Fruit fly (Drosophila melanogaster): ENCODE results near the gene Cyp304a1.
A peak's percentile ranks its signal among the peaks of the same experiment; 100 is the strongest.

Gene Cyp304a1

DNA sequence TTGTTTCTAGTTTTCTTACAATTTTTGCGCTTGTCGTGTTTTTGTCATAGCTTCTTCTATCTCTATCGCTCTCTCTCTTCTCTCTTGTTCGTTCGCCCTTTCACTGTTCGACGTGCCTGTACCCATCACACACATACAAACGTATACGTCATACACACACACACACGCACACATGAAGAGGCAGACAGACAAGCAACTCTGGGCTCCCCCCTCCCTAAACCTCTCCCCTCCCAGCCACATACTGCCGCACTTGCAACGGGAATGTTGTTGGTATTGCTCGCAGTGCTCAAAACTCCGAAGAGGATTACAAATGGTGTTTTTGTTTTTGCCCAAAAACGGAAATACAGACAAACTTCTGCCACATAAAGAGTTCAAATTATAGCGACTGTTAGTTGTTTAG is 49.4 kb downstream of the Cyp304a1 start (continued):
- TF ChIP-seq H15 (GFP tag; IDR thresholded peaks at IDR 0.05), result 0 out of 3 replicates have a peak, but pooled peaks have one; percentile 24
- no peak for TF ChIP-seq NfI (GFP tag; optimal IDR thresholded peaks at IDR 0.05)
- TF ChIP-seq hkb (optimal IDR thresholded peaks at IDR 0.05), result no peak
- TF ChIP-seq hkb (GFP tag; IDR thresholded peaks at IDR 0.05), result 0 out of 2 replicates have a peak, but pooled peaks have one; percentile 9
- peak; percentile 18; the same call in 1 of the 3 replicates for TF ChIP-seq ci (GFP tag; IDR thresholded peaks at IDR 0.05)
- TF ChIP-seq CG6175 (GFP tag; IDR thresholded peaks at IDR 0.05), result 0 out of 3 replicates have a peak, but pooled peaks have one; percentile 44
- TF ChIP-seq Blimp-1 (GFP tag; optimal IDR thresholded peaks at IDR 0.05), result peak; percentile 48
- TF ChIP-seq chinmo (GFP tag; IDR thresholded peaks at IDR 0.05; ENCODE audit: partially characterized antibody), result peak; percentile 4; the same call in 1 of the 4 replicates
- peak; percentile 25; the same call in 1 of the 3 replicates for TF ChIP-seq gce (GFP tag; IDR thresholded peaks at IDR 0.05)
- TF ChIP-seq rib (GFP tag; IDR thresholded peaks at IDR 0.05), result peak; percentile 48; the same call in 1 of the 2 replicates
- no peak for TF ChIP-seq Dll (GFP tag; IDR thresholded peaks at IDR 0.05; ENCODE audit: partially characterized antibody)
- peak; percentile 90 for TF ChIP-seq cg (GFP tag; optimal IDR thresholded peaks at IDR 0.05)
- peak; percentile 3 for TF ChIP-seq CG17385 (GFP tag; optimal IDR thresholded peaks at IDR 0.05)
- TF ChIP-seq CG8290 (GFP tag; optimal IDR thresholded peaks at IDR 0.05), result no peak
- TF ChIP-seq CG8290 (tag; optimal IDR thresholded peaks at IDR 0.05), result peak in 1 of 2 experiments; percentile 3
- TF ChIP-seq nerfin-1 (tag; optimal IDR thresholded peaks at IDR 0.05), result peak; percentile 58
- peak; percentile 58; the same call in 1 of the 2 replicates for TF ChIP-seq CG32767 (GFP tag; IDR thresholded peaks at IDR 0.05)
- peak; percentile 54 for TF ChIP-seq ash1 (GFP tag; optimal IDR thresholded peaks at IDR 0.05)
- peak; percentile 20; the same call in 1 of the 2 replicates for TF ChIP-seq tna (GFP tag; IDR thresholded peaks at IDR 0.05; ENCODE audit: partially characterized antibody)
- no peak for TF ChIP-seq Hsf (GFP tag; optimal IDR thresholded peaks at IDR 0.05)
- peak; percentile 46 for TF ChIP-seq sens (GFP tag)
- 0 out of 3 replicates have a peak, but pooled peaks have one; percentile 24 for TF ChIP-seq Opbp (GFP tag; IDR thresholded peaks at IDR 0.05; ENCODE audit: partially characterized antibody)
- peak; percentile 95 for TF ChIP-seq crol (GFP tag; IDR thresholded peaks at IDR 0.05)

DNA sequence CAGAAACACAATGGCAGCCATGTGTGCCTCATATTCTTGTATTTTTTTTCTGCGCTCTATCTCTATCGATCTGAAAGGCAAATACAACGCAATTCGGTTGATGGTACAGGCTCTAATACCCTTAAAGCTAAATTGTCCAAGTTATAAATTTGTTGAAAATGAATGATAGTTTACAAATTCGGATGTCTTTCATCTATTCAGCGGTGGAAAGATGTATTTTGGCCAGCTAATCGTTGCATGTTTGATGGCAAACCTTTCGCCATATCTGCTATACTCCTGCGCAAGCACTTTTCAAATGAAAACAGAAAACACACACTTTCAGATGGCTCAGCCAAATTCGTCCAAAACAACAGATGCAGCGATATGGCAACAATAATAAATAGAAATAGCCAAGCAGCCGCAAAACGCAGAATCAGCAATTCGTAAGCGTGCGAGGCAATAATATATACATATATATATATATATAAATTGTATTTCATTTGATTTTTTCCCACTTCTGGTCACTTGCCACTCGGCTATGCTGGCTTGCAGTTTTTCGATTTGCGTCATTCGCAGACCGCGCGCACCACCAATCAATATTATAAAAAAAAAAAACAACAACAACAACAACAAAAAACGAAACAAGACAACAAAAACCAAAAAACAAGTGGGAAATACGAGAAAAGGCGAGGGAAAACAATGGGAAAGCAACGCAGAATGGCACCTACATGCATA is 50.7 kb downstream of the Cyp304a1 start:
- no peak for TF ChIP-seq CG12071 (GFP tag; optimal IDR thresholded peaks at IDR 0.05)
- peak; percentile 13 for TF ChIP-seq cwo (GFP tag; optimal IDR thresholded peaks at IDR 0.05)
- TF ChIP-seq CG12769 (tag; optimal IDR thresholded peaks at IDR 0.05), result peak; percentile 16
- TF ChIP-seq Hr51 (GFP tag; optimal IDR thresholded peaks at IDR 0.05), result peak in 1 of 2 experiments; percentile 30
- no peak for TF ChIP-seq CTCF (GFP tag; optimal IDR thresholded peaks at IDR 0.05)
- peak; percentile 16; the same call in 1 of the 3 replicates for TF ChIP-seq CG14050 (GFP tag; IDR thresholded peaks at IDR 0.05)
- peak; percentile 8 for TF ChIP-seq CG7839 (tag; optimal IDR thresholded peaks at IDR 0.05)
- TF ChIP-seq lab (GFP tag; optimal IDR thresholded peaks at IDR 0.05), result peak; percentile 5
- no peak for TF ChIP-seq CG3065 (GFP tag; optimal IDR thresholded peaks at IDR 0.05)
- 0 out of 2 replicates have a peak, but pooled peaks have one; percentile 33 for TF ChIP-seq ara (GFP tag; IDR thresholded peaks at IDR 0.05)
- TF ChIP-seq CG7987 (GFP tag; optimal IDR thresholded peaks at IDR 0.05), result no peak
- peak; percentile 8 for TF ChIP-seq Hsf (GFP tag; optimal IDR thresholded peaks at IDR 0.05)
- TF ChIP-seq CG9876 (GFP tag; optimal IDR thresholded peaks at IDR 0.05), result no peak
- TF ChIP-seq Sox102F (GFP tag; optimal IDR thresholded peaks at IDR 0.05), result peak; percentile 6
- no peak for TF ChIP-seq scrt (GFP tag; optimal IDR thresholded peaks at IDR 0.05)
- no peak for TF ChIP-seq Mes4 (GFP tag; optimal IDR thresholded peaks at IDR 0.05)
- no peak for TF ChIP-seq NC2β (GFP tag; optimal IDR thresholded peaks at IDR 0.05)
- TF ChIP-seq CG6254 (GFP tag; optimal IDR thresholded peaks at IDR 0.05), result no peak
- no peak for TF ChIP-seq Meics (GFP tag; optimal IDR thresholded peaks at IDR 0.05)
- no peak for TF ChIP-seq CG8290 (GFP tag; optimal IDR thresholded peaks at IDR 0.05)
- peak in 1 of 2 experiments; percentile 41 for TF ChIP-seq CG8290 (tag; optimal IDR thresholded peaks at IDR 0.05)
- TF ChIP-seq gem (tag; optimal IDR thresholded peaks at IDR 0.05), result peak; percentile 29
- no peak for TF ChIP-seq pho (GFP tag; optimal IDR thresholded peaks at IDR 0.05)
- TF ChIP-seq sisA (GFP tag; IDR thresholded peaks at IDR 0.05), result no peak
- no peak for TF ChIP-seq CG13775 (GFP tag; optimal IDR thresholded peaks at IDR 0.05)
- no peak for TF ChIP-seq pnt (GFP tag; optimal IDR thresholded peaks at IDR 0.05)
- TF ChIP-seq tll (GFP tag; optimal IDR thresholded peaks at IDR 0.05), result no peak
- no peak for TF ChIP-seq Nf-YA (GFP tag; IDR thresholded peaks at IDR 0.05)
